Worm (Caenorhabditis elegans): ENCODE results near the gene ZK856.6.

DNA sequence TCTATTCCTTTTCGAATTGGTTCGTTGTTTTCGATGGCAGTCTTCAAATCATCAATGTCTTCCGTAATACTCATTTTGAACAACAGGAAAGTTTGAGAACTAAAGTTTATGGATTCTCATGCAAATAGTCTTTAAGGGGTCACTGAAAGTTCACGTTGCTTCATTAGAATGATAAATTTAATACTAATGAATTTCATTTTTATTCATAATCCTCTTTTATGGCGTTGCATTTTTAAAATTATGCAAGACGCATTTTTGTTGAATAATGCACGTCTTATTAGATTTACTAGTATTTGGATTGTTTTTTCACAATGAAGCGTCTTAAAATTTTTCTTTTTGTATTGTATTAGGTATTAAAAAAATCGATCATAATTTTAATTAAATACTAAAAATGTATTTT, 44.6 kb downstream of the ZK856.6 start, which contains the start of gene C12D8.9:
- TF ChIP-seq flt-1 (GFP tag; IDR thresholded peaks at IDR 0.05) (no peak), aly-1 (tag; optimal IDR thresholded peaks at IDR 0.05) (no peak), hnd-1 (tag; optimal IDR thresholded peaks at IDR 0.05) (no peak)

All from whole organism, early embryonic.